Worm (Caenorhabditis elegans): ENCODE measurements around the gene pxn-1.

DNA sequence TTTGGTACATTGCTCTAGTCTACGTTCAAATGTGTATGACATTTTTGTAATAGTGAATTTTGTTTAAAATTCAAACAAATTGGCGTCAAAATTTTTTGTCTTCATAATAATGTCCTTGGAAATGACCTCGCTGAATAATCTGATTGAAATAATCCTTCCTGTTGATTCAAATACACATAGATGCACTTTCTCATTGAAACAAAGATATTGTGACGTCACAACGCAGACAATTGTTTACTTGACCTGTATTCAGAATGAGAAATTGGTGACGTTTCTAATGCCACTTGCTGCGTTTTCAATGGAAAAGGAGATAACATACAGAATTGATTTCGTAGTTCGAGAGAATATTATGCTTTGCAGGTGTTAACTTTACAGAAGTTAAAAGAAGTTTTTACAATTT, 39.2 kb downstream of the pxn-1 start:
- TF ChIP-seq ama-1 (optimal IDR thresholded peaks at IDR 0.05): no peak
- no peak for TF ChIP-seq ceh-13 (GFP tag; optimal IDR thresholded peaks at IDR 0.05)
- no peak for TF ChIP-seq tbx-37 (GFP tag; conservative IDR thresholded peaks at IDR 0.05)
- no peak for TF ChIP-seq scrt-1 (GFP tag; IDR thresholded peaks at IDR 0.05)
- TF ChIP-seq flt-1 (GFP tag; IDR thresholded peaks at IDR 0.05): no peak
- no peak for TF ChIP-seq hmg-4 (GFP tag; optimal IDR thresholded peaks at IDR 0.05)
